Fruit fly (Drosophila melanogaster) whole organism, embryonic: ENCODE measurements around the gene hfp.

Experiments used
- Atf-2 ChIP-seq: fragments of 200-800 bp; sonication (Bioruptor generic); optimal IDR thresholded peaks from 2 replicates; lab custom pipeline; 2016; ENCODE audit warnings: missing biosample characterization, missing genetic modification characterization
- Bgb ChIP-seq: fragments of 200-800 bp; sonication (Bioruptor generic); IDR thresholded peaks from 2 replicates; pipeline ENCODE4 v1.3.6; 2022; ENCODE audit warnings: missing biosample characterization, missing genetic modification characterization; ENCODE audit not compliant: partially characterized antibody
- CG10267 ChIP-seq: fragments of 200-800 bp; sonication (Bioruptor generic); optimal IDR thresholded peaks from 2 replicates; lab custom pipeline; 2018; ENCODE audit warnings: missing biosample characterization, mild to moderate bottlenecking, missing genetic modification characterization, moderate library complexity
- CG10462 ChIP-seq: fragments of 200-800 bp; sonication (Bioruptor generic); optimal IDR thresholded peaks from 2 replicates; lab custom pipeline; 2016; ENCODE audit warnings: missing biosample characterization, missing genetic modification characterization
- CG12744 ChIP-seq: fragments of 200-800 bp; sonication (Bioruptor generic); optimal IDR thresholded peaks from 2 replicates; lab custom pipeline; 2016; ENCODE audit warnings: missing biosample characterization, missing genetic modification characterization
- CG13287 ChIP-seq: fragments of 200-800 bp; sonication (Bioruptor generic); IDR thresholded peaks from 2 replicates; pipeline ENCODE4 v1.3.6; 2022; ENCODE audit warnings: missing biosample characterization, missing genetic modification characterization; ENCODE audit not compliant: partially characterized antibody
- CG15073 ChIP-seq: fragments of 200-800 bp; sonication (Bioruptor generic); optimal IDR thresholded peaks from 2 replicates; lab custom pipeline; 2016; ENCODE audit warnings: missing biosample characterization, missing genetic modification characterization
- CG15514 ChIP-seq: fragments of 200-800 bp; sonication (Bioruptor generic); optimal IDR thresholded peaks from 3 replicates; lab custom pipeline; 2017; ENCODE audit warnings: missing biosample characterization, missing genetic modification characterization, mild to moderate bottlenecking, moderate library complexity, missing genetic modification reagents
- CG1603 ChIP-seq: fragments of 200-800 bp; sonication (Bioruptor generic); optimal IDR thresholded peaks from 2 replicates; lab custom pipeline; 2019; ENCODE audit warnings: missing biosample characterization, mild to moderate bottlenecking, missing genetic modification characterization, moderate library complexity
- CG17385 ChIP-seq: fragments of 200-800 bp; sonication (Bioruptor generic); optimal IDR thresholded peaks from 3 replicates; lab custom pipeline; 2018; ENCODE audit warnings: missing biosample characterization, mild to moderate bottlenecking, missing genetic modification characterization
- CG1832 ChIP-seq: fragments of 200-800 bp; sonication (Bioruptor generic); optimal IDR thresholded peaks from 2 replicates; lab custom pipeline; 2017; ENCODE audit warnings: missing biosample characterization, mild to moderate bottlenecking, missing genetic modification characterization, inconsistent platforms
- CG18619 ChIP-seq: fragments of 200-800 bp; sonication (Bioruptor generic); optimal IDR thresholded peaks from 3 replicates; lab custom pipeline; 2017; ENCODE audit warnings: missing biosample characterization, mild to moderate bottlenecking, missing genetic modification characterization
- CG2120 ChIP-seq: fragments of 200-800 bp; sonication (Bioruptor generic); optimal IDR thresholded peaks from 3 replicates; lab custom pipeline; 2016; ENCODE audit warnings: missing biosample characterization, missing genetic modification characterization
- CG30431 ChIP-seq: fragments of 200-800 bp; sonication (Bioruptor generic); optimal IDR thresholded peaks from 2 replicates; lab custom pipeline; 2017; ENCODE audit warnings: missing biosample characterization, missing genetic modification characterization
- CG34376 ChIP-seq: fragments of 200-800 bp; sonication (Bioruptor generic); optimal IDR thresholded peaks from 2 replicates; lab custom pipeline; 2018; ENCODE audit warnings: missing biosample characterization, mild to moderate bottlenecking, missing genetic modification characterization
- CG42726 ChIP-seq: fragments of 200-800 bp; sonication (Bioruptor generic); IDR thresholded peaks from 2 replicates; pipeline ENCODE4 v1.3.6; 2022; ENCODE audit warnings: missing biosample characterization, missing genetic modification characterization; ENCODE audit not compliant: partially characterized antibody
- CG6689 ChIP-seq: fragments of 200-800 bp; sonication (Bioruptor generic); IDR thresholded peaks from 2 replicates; pipeline ENCODE4 v1.3.6; 2022; ENCODE audit warnings: missing biosample characterization, missing genetic modification characterization
- CHES-1-like ChIP-seq: fragments of 200-800 bp; sonication (Bioruptor generic); optimal IDR thresholded peaks from 2 replicates; lab custom pipeline; 2016; ENCODE audit warnings: missing biosample characterization, missing genetic modification characterization
- Chrac-16 ChIP-seq: fragments of 200-800 bp; sonication (Bioruptor generic); optimal IDR thresholded peaks from 3 replicates; lab custom pipeline; 2016; ENCODE audit warnings: missing biosample characterization, missing genetic modification characterization
- Dp ChIP-seq: fragments of 200-800 bp; sonication (Bioruptor generic); optimal IDR thresholded peaks from 2 replicates; lab custom pipeline; 2018; ENCODE audit warnings: missing biosample characterization, mild to moderate bottlenecking, missing genetic modification characterization, moderate library complexity
- E2f2 ChIP-seq: fragments of 200-800 bp; sonication (Bioruptor generic); IDR thresholded peaks from 2 replicates; pipeline ENCODE4 v1.3.6; 2022; ENCODE audit warnings: missing biosample characterization, missing genetic modification characterization
- Ets65A ChIP-seq: fragments of 200-800 bp; sonication (Bioruptor generic); peaks from one replicate; lab custom pipeline; 2016; ENCODE audit warnings: missing biosample characterization, missing genetic modification characterization
- Hr39 ChIP-seq: fragments of >200 bp; optimal IDR thresholded peaks from 2 replicates; lab custom pipeline; 2017
- Hr78 ChIP-seq, 2 experiments: fragments of 200-800 bp in 1 of 2; fragments of >200 bp in 1 of 2; sonication (Bioruptor generic) in 1 of 2; optimal IDR thresholded peaks; 2 replicates each; lab custom pipeline; 2017 to 2019; ENCODE audit warnings: missing biosample characterization in 2 of 2, missing genetic modification characterization in 2 of 2, mild to moderate bottlenecking in 1 of 2, moderate library complexity in 1 of 2
- Lpt ChIP-seq: fragments of >200 bp; optimal IDR thresholded peaks from 2 replicates; lab custom pipeline; 2018; ENCODE audit warnings: missing biosample characterization, missing genetic modification characterization
- MBD-R2 ChIP-seq: fragments of 200-800 bp; sonication (Bioruptor generic); IDR thresholded peaks from 2 replicates; pipeline ENCODE4 v1.3.6; 2022; ENCODE audit warnings: missing biosample characterization, missing genetic modification characterization
- YL-1 ChIP-seq: fragments of 200-800 bp; sonication (Bioruptor generic); optimal IDR thresholded peaks from 3 replicates; lab custom pipeline; 2017; ENCODE audit warnings: missing biosample characterization, mild to moderate bottlenecking, missing genetic modification characterization
- al ChIP-seq: fragments of 200-800 bp; sonication (Bioruptor generic); IDR thresholded peaks from 2 replicates; pipeline ENCODE4 v1.3.6; 2022; ENCODE audit warnings: missing biosample characterization, missing genetic modification characterization
- amos ChIP-seq: fragments of 200-800 bp; sonication (Bioruptor generic); IDR thresholded peaks from 2 replicates; pipeline ENCODE4 v1.3.6; 2022; ENCODE audit warnings: missing biosample characterization, missing genetic modification characterization; ENCODE audit not compliant: partially characterized antibody
- btn ChIP-seq: fragments of 200-800 bp; sonication (Bioruptor generic); optimal IDR thresholded peaks from 2 replicates; lab custom pipeline; 2016; ENCODE audit warnings: missing biosample characterization, missing genetic modification characterization
- chinmo ChIP-seq: fragments of 200-800 bp; sonication (Bioruptor generic); IDR thresholded peaks from 4 replicates; pipeline ENCODE4 v1.3.6; 2022; ENCODE audit warnings: missing biosample characterization, missing genetic modification characterization; ENCODE audit not compliant: partially characterized antibody
- crp ChIP-seq, 2 experiments: fragments of 200-800 bp; sonication (Bioruptor generic); optimal IDR thresholded peaks; 2 replicates in 1 of 2; 3 replicates in 1 of 2; lab custom pipeline; 2017; ENCODE audit warnings: missing biosample characterization in 2 of 2, missing genetic modification characterization in 2 of 2, mild to moderate bottlenecking in 1 of 2, moderate library complexity in 1 of 2
- cwo ChIP-seq: fragments of 200-800 bp; sonication (Bioruptor generic); optimal IDR thresholded peaks from 3 replicates; lab custom pipeline; 2017; ENCODE audit warnings: missing biosample characterization, missing genetic modification characterization, mild to moderate bottlenecking, moderate library complexity, missing genetic modification reagents
- ems ChIP-seq: fragments of 200-800 bp; sonication (Bioruptor generic); optimal IDR thresholded peaks from 3 replicates; lab custom pipeline; 2016; ENCODE audit warnings: missing biosample characterization, missing genetic modification characterization
- gce ChIP-seq: fragments of 200-800 bp; sonication (Bioruptor generic); IDR thresholded peaks from 3 replicates; pipeline ENCODE4 v1.3.6; 2022; ENCODE audit warnings: missing biosample characterization, missing genetic modification characterization
- gcm2 ChIP-seq: fragments of 200-800 bp; sonication (Bioruptor generic); optimal IDR thresholded peaks from 2 replicates; lab custom pipeline; 2016; ENCODE audit warnings: missing biosample characterization, missing genetic modification characterization
- gsb ChIP-seq: fragments of 200-800 bp; sonication (Bioruptor generic); IDR thresholded peaks from 2 replicates; pipeline ENCODE4 v1.3.6; 2022; ENCODE audit warnings: missing biosample characterization, missing genetic modification characterization
- hth ChIP-seq: fragments of >200 bp; optimal IDR thresholded peaks from 2 replicates; lab custom pipeline; 2017; ENCODE audit warnings: inconsistent platforms
- lmd ChIP-seq: fragments of 200-800 bp; sonication (Bioruptor generic); IDR thresholded peaks from 2 replicates; pipeline ENCODE4 v1.3.6; 2022; ENCODE audit warnings: missing biosample characterization, missing genetic modification characterization
- mam ChIP-seq: fragments of 200-800 bp; sonication (Bioruptor generic); optimal IDR thresholded peaks from 3 replicates; lab custom pipeline; 2016; ENCODE audit warnings: missing biosample characterization, missing genetic modification characterization
- run ChIP-seq: fragments of 200-800 bp; sonication (Bioruptor generic); optimal IDR thresholded peaks from 3 replicates; lab custom pipeline; 2018; ENCODE audit warnings: missing biosample characterization, mild to moderate bottlenecking, missing genetic modification characterization
- salm ChIP-seq: fragments of 200-800 bp; sonication (Bioruptor generic); optimal IDR thresholded peaks from 2 replicates; lab custom pipeline; 2018; ENCODE audit warnings: missing biosample characterization, mild to moderate bottlenecking, missing genetic modification characterization
- sim ChIP-seq: fragments of 200-800 bp; sonication (Bioruptor generic); IDR thresholded peaks from 2 replicates; pipeline ENCODE4 v1.3.6; 2022; ENCODE audit warnings: missing biosample characterization, missing genetic modification characterization
- slou ChIP-seq: fragments of 200-800 bp; sonication (Bioruptor generic); optimal IDR thresholded peaks from 3 replicates; lab custom pipeline; 2016; ENCODE audit warnings: missing biosample characterization, missing genetic modification characterization
- slp2 ChIP-seq: fragments of 200-800 bp; sonication (Bioruptor generic); optimal IDR thresholded peaks from 2 replicates; lab custom pipeline; 2016; ENCODE audit warnings: missing biosample characterization, missing genetic modification characterization
- stc ChIP-seq: fragments of 200-800 bp; sonication (Bioruptor generic); IDR thresholded peaks from 2 replicates; pipeline ENCODE4 v1.3.6; 2022; ENCODE audit warnings: missing biosample characterization, missing genetic modification characterization
- ttk ChIP-seq: fragments of 200-800 bp; sonication (Bioruptor generic); IDR thresholded peaks from 2 replicates; pipeline ENCODE4 v2.1.2; 2022; ENCODE audit warnings: missing biosample characterization, missing genetic modification characterization
- tx ChIP-seq: fragments of 200-800 bp; sonication (Bioruptor generic); optimal IDR thresholded peaks from 2 replicates; lab custom pipeline; 2016; ENCODE audit warnings: missing biosample characterization, missing genetic modification characterization
- vfl ChIP-seq: fragments of 200-800 bp; sonication (Bioruptor generic); optimal IDR thresholded peaks from 2 replicates; lab custom pipeline; 2016; ENCODE audit warnings: missing biosample characterization, missing genetic modification characterization
- yki ChIP-seq: fragments of >200 bp; optimal IDR thresholded peaks from 3 replicates; lab custom pipeline; 2018

Gene hfp

dm6 chr3L:1517274-1518047 is 15.1 kb upstream of the hfp start (continued):
- peak; percentile 40; the same call in 1 of the 2 replicates for TF ChIP-seq lmd
- TF ChIP-seq CG2120 (GFP tag; lab: Kevin White, UChicago) = peak; percentile 77
- TF ChIP-seq CG13287 (GFP tag; lab: Robert Waterston, UW) = peak; percentile 75
- TF ChIP-seq chinmo (GFP tag; lab: Robert Waterston, UW) = peak; percentile 77; the same call in 3 of the 4 replicates
- peak; percentile 48 for TF ChIP-seq CG6689
- TF ChIP-seq CHES-1-like (GFP tag; lab: Kevin White, UChicago) = peak; percentile 52
- peak; percentile 84 for TF ChIP-seq Bgb
- peak; percentile 37 for TF ChIP-seq CG12744 (GFP tag; lab: Kevin White, UChicago)
- peak; percentile 15 for TF ChIP-seq ems (GFP tag; lab: Kevin White, UChicago)
- TF ChIP-seq CG10462 (GFP tag; lab: Kevin White, UChicago) = peak; percentile 51
- TF ChIP-seq hth = no peak
- TF ChIP-seq YL-1 = peak; percentile 43
- peak; percentile 48 for TF ChIP-seq slp2
- no peak for TF ChIP-seq ttk (GFP tag; lab: Robert Waterston, UW)
- TF ChIP-seq amos (GFP tag; lab: Robert Waterston, UW) = peak; percentile 83
- no peak for TF ChIP-seq yki (lab: Kevin White, UChicago)
- peak; percentile 69 for TF ChIP-seq tx (GFP tag; lab: Kevin White, UChicago)
- peak; percentile 21 for TF ChIP-seq CG30431 (GFP tag; lab: Kevin White, UChicago)
- peak; percentile 81 for TF ChIP-seq mam (GFP tag; lab: Kevin White, UChicago)
- TF ChIP-seq CG34376 (GFP tag; lab: Kevin White, UChicago) = no peak
- peak; percentile 73 to 95 for TF ChIP-seq crp (GFP tag; optimal IDR thresholded peaks at IDR 0.05; lab: Kevin White, UChicago)
- TF ChIP-seq stc (GFP tag; lab: Robert Waterston, UW) = peak; percentile 45
- peak; percentile 83 for TF ChIP-seq MBD-R2
- peak; percentile 97 for TF ChIP-seq Ets65A
- no peak for TF ChIP-seq gcm2 (GFP tag; lab: Kevin White, UChicago)
- no peak for TF ChIP-seq CG15073 (GFP tag; lab: Kevin White, UChicago)
- peak; percentile 93 for TF ChIP-seq CG15514 (GFP tag; lab: Kevin White, UChicago)
- 0 out of 3 replicates have a peak, but pooled peaks have one; percentile 38 for TF ChIP-seq gce
- TF ChIP-seq CG42726 (GFP tag; lab: Robert Waterston, UW) = peak; percentile 83
- peak; percentile 48 for TF ChIP-seq CG17385 (GFP tag; lab: Kevin White, UChicago)
- TF ChIP-seq btn = peak; percentile 72
- peak; percentile 97 for TF ChIP-seq CG10267 (tag; lab: Kevin White, UChicago)
- no peak for TF ChIP-seq al (GFP tag; lab: Robert Waterston, UW)
- peak; percentile 6 for TF ChIP-seq cwo
- no peak for TF ChIP-seq slou (GFP tag; lab: Kevin White, UChicago)
- TF ChIP-seq gsb (GFP tag; lab: Robert Waterston, UW) = no peak
- TF ChIP-seq Dp (GFP tag; lab: Kevin White, UChicago) = peak; percentile 51
- no peak for TF ChIP-seq CG1832 (GFP tag; lab: Kevin White, UChicago)
- TF ChIP-seq CG18619 (GFP tag; lab: Kevin White, UChicago) = peak; percentile 40
- peak; percentile 64 for TF ChIP-seq Chrac-16 (GFP tag; lab: Kevin White, UChicago)
- TF ChIP-seq salm (tag; lab: Kevin White, UChicago) = peak; percentile 11
- TF ChIP-seq E2f2 = peak; percentile 59
- peak; percentile 79 for TF ChIP-seq CG1603 (tag; lab: Kevin White, UChicago)
- TF ChIP-seq vfl (GFP tag; lab: Kevin White, UChicago) = peak; percentile 59
- no peak for TF ChIP-seq run (tag; lab: Kevin White, UChicago)
- TF ChIP-seq Hr39 (lab: Kevin White, UChicago) = no peak
- TF ChIP-seq sim (GFP tag; lab: Robert Waterston, UW) = no peak
- TF ChIP-seq Lpt (GFP tag; lab: Kevin White, UChicago) = no peak
- TF ChIP-seq Hr78 (GFP tag; optimal IDR thresholded peaks at IDR 0.05; lab: Kevin White, UChicago) = no peak
- TF ChIP-seq Atf-2 (GFP tag; lab: Kevin White, UChicago) = peak; percentile 56
